Worm (Caenorhabditis elegans) whole organism, L3 larva: ENCODE measurements around the gene mam-2.

Source experiments
- aly-2 ChIP-seq: fragments of 150-350 bp; optimal IDR thresholded peaks from 2 replicates; lab custom pipeline; 2014; ENCODE audit warnings: missing biosample characterization, missing genetic modification characterization
- ama-1 ChIP-seq: fragments of 150-350 bp; optimal IDR thresholded peaks from 2 replicates; lab custom pipeline; 2018
- ceh-28 ChIP-seq: fragments of 150-350 bp; optimal IDR thresholded peaks from 2 replicates; lab custom pipeline; 2014; ENCODE audit warnings: missing biosample characterization, missing genetic modification reagents, missing genetic modification characterization
- ceh-82 ChIP-seq: fragments of 150-350 bp; optimal IDR thresholded peaks from 2 replicates; lab custom pipeline; 2014; ENCODE audit warnings: missing biosample characterization, missing genetic modification characterization
- ceh-9 ChIP-seq: sonication (generic microtip); optimal IDR thresholded peaks from 2 replicates; lab custom pipeline; 2018; ENCODE audit warnings: missing biosample characterization, missing genetic modification characterization
- daf-12 ChIP-seq: fragments of 150-350 bp; optimal IDR thresholded peaks from 2 replicates; lab custom pipeline; 2014; ENCODE audit warnings: missing biosample characterization, missing genetic modification reagents, missing genetic modification characterization
- egl-27 ChIP-seq: sonication (generic microtip); optimal IDR thresholded peaks from 4 replicates; lab custom pipeline; 2017; ENCODE audit warnings: missing biosample characterization, missing genetic modification reagents, missing genetic modification characterization
- egl-5 ChIP-seq: fragments of 150-350 bp; optimal IDR thresholded peaks from 2 replicates; lab custom pipeline; 2017; ENCODE audit warnings: missing biosample characterization, missing genetic modification reagents, missing genetic modification characterization, inconsistent platforms
- elt-1 ChIP-seq: fragments of 150-350 bp; optimal IDR thresholded peaks from 2 replicates; lab custom pipeline; 2014; ENCODE audit warnings: missing biosample characterization, missing genetic modification characterization
- elt-2 ChIP-seq: sonication (generic microtip); optimal IDR thresholded peaks from 2 replicates; lab custom pipeline; 2016; ENCODE audit warnings: missing genetic modification reagents, mild to moderate bottlenecking, missing genetic modification characterization, missing compliant biosample characterization
- elt-3 ChIP-seq, 3 experiments: fragments of 150-350 bp in 1 of 3; sonication (generic microtip) in 2 of 3; optimal IDR thresholded peaks; 2 replicates in 2 of 3; 4 replicates in 1 of 3; lab custom pipeline; 2014 to 2017; ENCODE audit warnings: missing biosample characterization in 3 of 3, missing genetic modification characterization in 3 of 3
- fkh-10 ChIP-seq: sonication (generic microtip); optimal IDR thresholded peaks from 2 replicates; lab custom pipeline; 2017; ENCODE audit warnings: missing biosample characterization, missing genetic modification reagents, missing genetic modification characterization
- fkh-2 ChIP-seq: fragments of 150-350 bp; optimal IDR thresholded peaks from 2 replicates; lab custom pipeline; 2014; ENCODE audit warnings: missing biosample characterization, missing genetic modification reagents, missing genetic modification characterization
- fos-1 ChIP-seq: fragments of 150-350 bp; optimal IDR thresholded peaks from 2 replicates; lab custom pipeline; 2014; ENCODE audit warnings: missing biosample characterization, missing genetic modification characterization
- hmg-11 ChIP-seq: sonication (generic microtip); optimal IDR thresholded peaks from 2 replicates; lab custom pipeline; 2016; ENCODE audit warnings: missing genetic modification characterization, missing compliant biosample characterization
- jun-1 ChIP-seq: fragments of 150-350 bp; optimal IDR thresholded peaks from 2 replicates; lab custom pipeline; 2014; ENCODE audit warnings: missing biosample characterization, missing genetic modification reagents, missing genetic modification characterization
- lin-15B ChIP-seq: fragments of 150-350 bp; optimal IDR thresholded peaks from 2 replicates; lab custom pipeline; 2014; ENCODE audit warnings: missing biosample characterization, missing genetic modification characterization
- lin-39 ChIP-seq: fragments of 150-350 bp; optimal IDR thresholded peaks from 2 replicates; lab custom pipeline; 2018; ENCODE audit warnings: missing biosample characterization, missing genetic modification reagents, missing genetic modification characterization
- lsy-12 ChIP-seq: sonication (generic microtip); optimal IDR thresholded peaks from 2 replicates; lab custom pipeline; 2016; ENCODE audit warnings: mild to moderate bottlenecking, missing genetic modification characterization, missing compliant biosample characterization
- mdl-1 ChIP-seq: fragments of 150-350 bp; optimal IDR thresholded peaks from 2 replicates; lab custom pipeline; 2014; ENCODE audit warnings: missing biosample characterization, missing genetic modification characterization
- mml-1 ChIP-seq: fragments of 150-350 bp; sonication (generic microtip); optimal IDR thresholded peaks from 3 replicates; lab custom pipeline; 2014; ENCODE audit warnings: missing biosample characterization, missing genetic modification characterization
- nfya-1 ChIP-seq: sonication (generic microtip); optimal IDR thresholded peaks from 2 replicates; lab custom pipeline; 2017; ENCODE audit warnings: missing genetic modification characterization, mild to moderate bottlenecking, missing compliant biosample characterization, antibody characterized with exemption, moderate library complexity; ENCODE audit not compliant: insufficient read depth
- nhr-12 ChIP-seq: fragments of 150-350 bp; optimal IDR thresholded peaks from 2 replicates; lab custom pipeline; 2014; ENCODE audit warnings: missing biosample characterization, missing genetic modification characterization
- nhr-43 ChIP-seq: sonication (generic microtip); optimal IDR thresholded peaks from 2 replicates; lab custom pipeline; 2016; ENCODE audit warnings: mild to moderate bottlenecking, missing genetic modification characterization, missing compliant biosample characterization; ENCODE audit not compliant: poor library complexity, severe bottlenecking
- nhr-67 ChIP-seq: fragments of 150-350 bp; optimal IDR thresholded peaks from 2 replicates; lab custom pipeline; 2014; ENCODE audit warnings: missing biosample characterization, missing genetic modification characterization
- nhr-76 ChIP-seq: fragments of 150-350 bp; sonication (generic microtip); optimal IDR thresholded peaks from 5 replicates; lab custom pipeline; 2014; ENCODE audit warnings: missing biosample characterization, missing genetic modification characterization
- nhr-77 ChIP-seq: fragments of 150-350 bp; optimal IDR thresholded peaks from 2 replicates; lab custom pipeline; 2014; ENCODE audit warnings: missing biosample characterization, missing genetic modification characterization
- pha-4 ChIP-seq: fragments of 150-350 bp; optimal IDR thresholded peaks from 2 replicates; lab custom pipeline; 2014; ENCODE audit warnings: missing biosample characterization, missing genetic modification reagents, missing genetic modification characterization
- pqm-1 ChIP-seq: fragments of 150-350 bp; optimal IDR thresholded peaks from 2 replicates; lab custom pipeline; 2017; ENCODE audit warnings: missing biosample characterization, missing genetic modification characterization, inconsistent platforms
- sea-2 ChIP-seq: fragments of 150-350 bp; sonication (generic microtip); optimal IDR thresholded peaks from 4 replicates; lab custom pipeline; 2014; ENCODE audit warnings: missing biosample characterization, missing genetic modification reagents, missing genetic modification characterization
- snpc-4 ChIP-seq: fragments of 150-350 bp; optimal IDR thresholded peaks from 2 replicates; lab custom pipeline; 2014; ENCODE audit warnings: missing biosample characterization, missing genetic modification characterization
- tbx-2 ChIP-seq: sonication (generic microtip); optimal IDR thresholded peaks from 2 replicates; lab custom pipeline; 2016; ENCODE audit warnings: mild to moderate bottlenecking, missing genetic modification characterization, missing compliant biosample characterization
- zag-1 ChIP-seq: fragments of 150-350 bp; optimal IDR thresholded peaks from 2 replicates; lab custom pipeline; 2014; ENCODE audit warnings: missing biosample characterization, missing genetic modification characterization
- ztf-11 ChIP-seq: fragments of 150-350 bp; optimal IDR thresholded peaks from 2 replicates; lab custom pipeline; 2014; ENCODE audit warnings: missing biosample characterization, missing genetic modification characterization
- ztf-4 ChIP-seq: fragments of 150-350 bp; optimal IDR thresholded peaks from 2 replicates; lab custom pipeline; 2014; ENCODE audit warnings: missing biosample characterization, missing genetic modification characterization

Gene mam-2

ce11 chrIV:9998487-9999218 is 15.7 kb downstream of the mam-2 start, which contains the start of gene pyp-1:
TSS of gene pyp-1 (minus strand) at chrIV:9998925.
- TF ChIP-seq nhr-12 (tag; lab: Kevin White, UChicago) (no peak), nhr-77 (tag; lab: Kevin White, UChicago) (no peak), pqm-1 (tag; lab: Kevin White, UChicago) (peak; percentile 83), ceh-28 (tag; lab: Kevin White, UChicago) (peak; percentile 40), fkh-10 (no peak), mdl-1 (tag; lab: Kevin White, UChicago) (no peak), elt-2 (peak; percentile 74), ama-1 (lab: Kevin White, UChicago) (peak; percentile 19), lin-39 (tag; lab: Kevin White, UChicago) (peak; percentile 25), snpc-4 (tag; lab: Kevin White, UChicago) (peak; percentile 7), nfya-1 (peak; percentile 15), nhr-43 (tag; lab: Kevin White, UChicago) (no peak), hmg-11 (tag; lab: Kevin White, UChicago) (no peak), elt-1 (tag; lab: Kevin White, UChicago) (no peak), sea-2 (GFP tag; lab: Kevin White, UChicago) (no peak), aly-2 (no peak), nhr-76 (no peak), pha-4 (tag; lab: Kevin White, UChicago) (peak; percentile 75), jun-1 (tag; lab: Kevin White, UChicago) (peak; percentile 21)

- no peak for TF ChIP-seq elt-2
- TF ChIP-seq ceh-9 (tag; lab: Kevin White, UChicago), result no peak
- TF ChIP-seq ztf-11 (tag; lab: Kevin White, UChicago), result no peak
- TF ChIP-seq, all 47 proteins: peak for 0
Observed at ce11 chrIV:10001748-10002147, 18.8 kb downstream of the mam-2 start, which contains the start of gene C47E12.3. TSS of gene C47E12.3 (minus strand) at chrIV:10001848.

ce11 chrIV:10003372-10003771 is 20.4 kb downstream of the mam-2 start, which contains the start of the genes C47E12.2 and sars-1:
TSS of gene C47E12.2 (minus strand) at chrIV:10003502.
TSS of gene sars-1 (plus strand) at chrIV:10003726.
- TF ChIP-seq zag-1 (tag; lab: Kevin White, UChicago) (no peak), pha-4 (tag; lab: Kevin White, UChicago) (peak; percentile 49), lin-15B (tag; lab: Kevin White, UChicago) (peak; percentile 43), snpc-4 (tag; lab: Kevin White, UChicago) (no peak), ceh-28 (tag; lab: Kevin White, UChicago) (no peak), ceh-82 (tag; lab: Kevin White, UChicago) (no peak), ztf-4 (no peak), egl-27 (tag; lab: Kevin White, UChicago) (no peak), nfya-1 (peak; percentile 48), fos-1 (no peak), elt-3 (tag; optimal IDR thresholded peaks at IDR 0.05; lab: Kevin White, UChicago) (no peak), hmg-11 (tag; lab: Kevin White, UChicago) (peak; percentile 42), fkh-2 (tag; lab: Kevin White, UChicago) (no peak), nhr-43 (tag; lab: Kevin White, UChicago) (no peak), nhr-67 (no peak), tbx-2 (tag; lab: Kevin White, UChicago) (no peak), fkh-10 (no peak), egl-5 (peak; percentile 4), sea-2 (GFP tag; lab: Kevin White, UChicago) (no peak), daf-12 (tag; lab: Kevin White, UChicago) (no peak), elt-2 (no peak), elt-1 (tag; lab: Kevin White, UChicago) (no peak), jun-1 (tag; lab: Kevin White, UChicago) (no peak), mml-1 (tag; lab: Kevin White, UChicago) (no peak), lsy-12 (tag; lab: Kevin White, UChicago) (no peak), nhr-76 (no peak), lin-39 (tag; lab: Kevin White, UChicago) (no peak)

ce11 chrIV:10006792-10007191 is 23.8 kb downstream of the mam-2 start, which contains the start of gene C47E12.13:
TSS of gene C47E12.13 (minus strand) at chrIV:10006892.
- no peak for TF ChIP-seq ztf-4
- TF ChIP-seq pha-4 (tag; lab: Kevin White, UChicago), result no peak
- TF ChIP-seq lin-15B (tag; lab: Kevin White, UChicago), result no peak
- no peak for TF ChIP-seq mml-1 (tag; lab: Kevin White, UChicago)
- no peak for TF ChIP-seq nhr-12 (tag; lab: Kevin White, UChicago)
